Fruit fly (Drosophila melanogaster) whole organism, prepupa: Measurements from ENCODE around the gene CheA29a.

Experiments used
- Blimp-1 ChIP-seq: fragments of 200-800 bp; sonication (Bioruptor generic); optimal IDR thresholded peaks from 3 replicates; lab custom pipeline; 2017; ENCODE audit warnings: missing biosample characterization, missing genetic modification characterization, mild to moderate bottlenecking, moderate library complexity, missing genetic modification reagents
- CG10669 ChIP-seq: fragments of 200-800 bp; sonication (Bioruptor generic); optimal IDR thresholded peaks from 3 replicates; lab custom pipeline; 2018; ENCODE audit warnings: missing biosample characterization, mild to moderate bottlenecking, missing genetic modification characterization, moderate library complexity
- CG16779 ChIP-seq: fragments of 200-800 bp; sonication (Bioruptor generic); optimal IDR thresholded peaks from 3 replicates; lab custom pipeline; 2017; ENCODE audit warnings: missing biosample characterization, mild to moderate bottlenecking, missing genetic modification characterization
- CG3919 ChIP-seq: fragments of 200-800 bp; sonication (Bioruptor generic); optimal IDR thresholded peaks from 3 replicates; lab custom pipeline; 2016; ENCODE audit warnings: missing biosample characterization, missing genetic modification characterization
- Hr4 ChIP-seq: fragments of 200-800 bp; sonication (Bioruptor generic); optimal IDR thresholded peaks from 3 replicates; lab custom pipeline; 2016; ENCODE audit warnings: missing biosample characterization, missing genetic modification characterization
- Lpt ChIP-seq: fragments of 200-800 bp; sonication (Bioruptor generic); optimal IDR thresholded peaks from 3 replicates; lab custom pipeline; 2016; ENCODE audit warnings: missing biosample characterization, missing genetic modification characterization
- Smox ChIP-seq: fragments of 200-800 bp; sonication (Bioruptor generic); optimal IDR thresholded peaks from 3 replicates; lab custom pipeline; 2016; ENCODE audit warnings: missing biosample characterization, missing genetic modification characterization
- acj6 ChIP-seq: fragments of 200-800 bp; sonication (Bioruptor generic); optimal IDR thresholded peaks from 3 replicates; lab custom pipeline; 2016; ENCODE audit warnings: missing biosample characterization, missing genetic modification characterization
- net ChIP-seq: fragments of 200-800 bp; sonication (Bioruptor generic); optimal IDR thresholded peaks from 3 replicates; lab custom pipeline; 2016; ENCODE audit warnings: missing biosample characterization, missing genetic modification characterization
- svp ChIP-seq: fragments of 200-800 bp; sonication (Bioruptor generic); peaks from one replicate; lab custom pipeline; 2016; ENCODE audit warnings: missing biosample characterization, missing genetic modification characterization
- topi ChIP-seq: fragments of 200-800 bp; sonication (Bioruptor generic); optimal IDR thresholded peaks from 3 replicates; lab custom pipeline; 2016; ENCODE audit warnings: missing biosample characterization, missing genetic modification characterization

DNA sequence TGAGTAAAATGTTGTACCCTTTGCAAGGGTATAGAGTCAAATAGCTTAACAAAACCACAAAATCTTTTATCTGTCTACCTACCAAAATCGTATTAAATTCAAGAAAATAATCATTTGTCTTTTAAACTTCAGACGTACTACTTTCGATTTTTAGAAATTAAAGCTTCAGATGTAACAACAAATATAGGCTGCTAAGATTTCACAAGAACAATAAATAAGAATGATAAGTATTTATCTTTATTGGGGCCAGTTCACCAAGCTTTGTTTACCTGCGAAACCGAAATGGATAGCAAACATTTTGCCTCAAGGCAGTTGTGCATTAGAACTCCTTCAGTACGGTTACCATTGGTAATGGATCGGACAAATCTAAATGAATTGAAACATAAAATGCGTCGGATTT is 13.3 kb downstream of the CheA29a start, which contains the start of gene CG43400:
- no peak for TF ChIP-seq acj6 (GFP tag; lab: Kevin White, UChicago)
- no peak for TF ChIP-seq CG16779 (tag; lab: Kevin White, UChicago)
- TF ChIP-seq net: no peak
- TF ChIP-seq CG10669 (GFP tag; lab: Kevin White, UChicago): no peak
- TF ChIP-seq Blimp-1 (GFP tag; lab: Kevin White, UChicago): no peak
- TF ChIP-seq topi (GFP tag; lab: Kevin White, UChicago): no peak
- TF ChIP-seq Lpt: no peak
- no peak for TF ChIP-seq CG3919 (GFP tag; lab: Kevin White, UChicago)
- TF ChIP-seq Hr4: no peak
- TF ChIP-seq svp: no peak
- no peak for TF ChIP-seq Smox (GFP tag; lab: Kevin White, UChicago)
